Fruit fly (Drosophila melanogaster) whole organism, embryonic: ENCODE results near the gene CG31805.
A peak's percentile ranks its signal among the peaks of the same experiment; 100 is the strongest.

ENCODE experiments used
- Atf3 ChIP-seq: fragments of 200-800 bp; sonication (Bioruptor generic); optimal IDR thresholded peaks from 3 replicates; lab custom pipeline; 2016; ENCODE audit warnings: missing biosample characterization, missing genetic modification characterization
- CG11093 ChIP-seq: fragments of 200-800 bp; sonication (Bioruptor generic); IDR thresholded peaks from 3 replicates; pipeline ENCODE4 v1.3.6; 2022; ENCODE audit warnings: missing biosample characterization, missing genetic modification characterization
- CG11695 ChIP-seq: fragments of 200-800 bp; sonication (Bioruptor generic); IDR thresholded peaks from 3 replicates; pipeline ENCODE4 v1.3.6; 2022; ENCODE audit warnings: missing biosample characterization, missing genetic modification characterization
- CG11723 ChIP-seq: fragments of 200-800 bp; sonication (Bioruptor generic); optimal IDR thresholded peaks from 2 replicates; lab custom pipeline; 2017; ENCODE audit warnings: missing biosample characterization, mild to moderate bottlenecking, missing genetic modification characterization
- CG12071 ChIP-seq: fragments of 200-800 bp; sonication (Bioruptor generic); optimal IDR thresholded peaks from 3 replicates; lab custom pipeline; 2018; ENCODE audit warnings: missing biosample characterization, mild to moderate bottlenecking, missing genetic modification characterization
- CG12299 ChIP-seq: fragments of 200-800 bp; sonication (Bioruptor generic); optimal IDR thresholded peaks from 2 replicates; lab custom pipeline; 2018; ENCODE audit warnings: missing biosample characterization, mild to moderate bottlenecking, missing genetic modification characterization
- CG12942 ChIP-seq: fragments of 200-800 bp; sonication (Bioruptor generic); optimal IDR thresholded peaks from 3 replicates; lab custom pipeline; 2016; ENCODE audit warnings: missing biosample characterization, missing genetic modification characterization
- CG14050 ChIP-seq: fragments of 200-800 bp; sonication (Bioruptor generic); IDR thresholded peaks from 3 replicates; pipeline ENCODE4 v1.3.6; 2022; ENCODE audit warnings: missing biosample characterization, missing genetic modification characterization
- CG15073 ChIP-seq: fragments of 200-800 bp; sonication (Bioruptor generic); optimal IDR thresholded peaks from 2 replicates; lab custom pipeline; 2016; ENCODE audit warnings: missing biosample characterization, missing genetic modification characterization
- CG1602 ChIP-seq: fragments of 200-800 bp; sonication (Bioruptor generic); optimal IDR thresholded peaks from 3 replicates; lab custom pipeline; 2016; ENCODE audit warnings: missing biosample characterization, missing genetic modification characterization
- CG2129 ChIP-seq: fragments of 200-800 bp; sonication (Bioruptor generic); IDR thresholded peaks from 2 replicates; pipeline ENCODE4 v1.3.6; 2022; ENCODE audit warnings: missing biosample characterization, missing genetic modification characterization; ENCODE audit not compliant: partially characterized antibody
- CG30431 ChIP-seq: fragments of 200-800 bp; sonication (Bioruptor generic); optimal IDR thresholded peaks from 2 replicates; lab custom pipeline; 2017; ENCODE audit warnings: missing biosample characterization, missing genetic modification characterization
- CG3726 ChIP-seq: fragments of 200-800 bp; sonication (Bioruptor generic); IDR thresholded peaks from 3 replicates; pipeline ENCODE4, ENCODE4 v1.3.6; 2022; ENCODE audit warnings: missing biosample characterization, missing genetic modification characterization
- CG3995 ChIP-seq: fragments of 200-800 bp; sonication (Bioruptor generic); optimal IDR thresholded peaks from 3 replicates; lab custom pipeline; 2016; ENCODE audit warnings: missing biosample characterization, missing genetic modification characterization
- CG6654 ChIP-seq: fragments of 200-800 bp; sonication (Bioruptor generic); optimal IDR thresholded peaks from 2 replicates; lab custom pipeline; 2017; ENCODE audit warnings: missing biosample characterization, mild to moderate bottlenecking, missing genetic modification characterization
- CG8290 ChIP-seq, 3 experiments: fragments of 200-800 bp; sonication (Bioruptor generic); optimal IDR thresholded peaks; 2 replicates each; lab custom pipeline; 2016 to 2019; ENCODE audit warnings: missing biosample characterization in 3 of 3, missing genetic modification characterization in 3 of 3, mild to moderate bottlenecking in 2 of 3, moderate library complexity in 1 of 3
- CG8765 ChIP-seq: fragments of 200-800 bp; sonication (Bioruptor generic); IDR thresholded peaks from 2 replicates; pipeline ENCODE4 v1.3.6; 2022; ENCODE audit warnings: missing biosample characterization, missing genetic modification characterization
- CTCF ChIP-seq: fragments of 200-800 bp; sonication (Bioruptor generic); optimal IDR thresholded peaks from 2 replicates; lab custom pipeline; 2017; ENCODE audit warnings: missing biosample characterization, mild to moderate bottlenecking, missing genetic modification characterization, moderate library complexity
- Dek ChIP-seq: fragments of 200-800 bp; sonication (Bioruptor generic); optimal IDR thresholded peaks from 3 replicates; lab custom pipeline; 2019; ENCODE audit warnings: missing biosample characterization, mild to moderate bottlenecking, missing genetic modification characterization, moderate library complexity
- E2f1 ChIP-seq: fragments of 200-800 bp; sonication (Bioruptor generic); IDR thresholded peaks from 2 replicates; pipeline ENCODE4 v1.3.6; 2022; ENCODE audit warnings: missing biosample characterization, missing genetic modification characterization
- Ets97D ChIP-seq: fragments of 200-800 bp; sonication (Bioruptor generic); optimal IDR thresholded peaks from 3 replicates; lab custom pipeline; 2016; ENCODE audit warnings: missing biosample characterization, missing genetic modification characterization
- H15 ChIP-seq: fragments of 200-800 bp; sonication (Bioruptor generic); IDR thresholded peaks from 3 replicates; pipeline ENCODE4 v1.3.6; 2022; ENCODE audit warnings: missing biosample characterization, missing genetic modification characterization
- Mad ChIP-seq: fragments of 200-800 bp; sonication (Bioruptor generic); optimal IDR thresholded peaks from 2 replicates; lab custom pipeline; 2016; ENCODE audit warnings: missing biosample characterization, missing genetic modification characterization
- NC2β ChIP-seq: fragments of 200-800 bp; sonication (Bioruptor generic); optimal IDR thresholded peaks from 2 replicates; lab custom pipeline; 2016; ENCODE audit warnings: missing biosample characterization, missing genetic modification characterization
- PHDP ChIP-seq: fragments of 200-800 bp; sonication (Bioruptor generic); optimal IDR thresholded peaks from 3 replicates; lab custom pipeline; 2018; ENCODE audit warnings: missing biosample characterization, mild to moderate bottlenecking, missing genetic modification characterization, moderate library complexity
- Rx ChIP-seq: fragments of 200-800 bp; sonication (Bioruptor generic); IDR thresholded peaks from 2 replicates; pipeline ENCODE4 v1.3.6; 2022; ENCODE audit warnings: missing biosample characterization, missing genetic modification characterization
- Scr ChIP-seq: fragments of 200-800 bp; sonication (Bioruptor generic); IDR thresholded peaks from 2 replicates; pipeline ENCODE4 v1.3.6; 2022; ENCODE audit warnings: missing biosample characterization, missing genetic modification characterization; ENCODE audit not compliant: partially characterized antibody
- Side ChIP-seq: fragments of 200-800 bp; sonication (Bioruptor generic); optimal IDR thresholded peaks from 2 replicates; lab custom pipeline; 2016; ENCODE audit warnings: missing biosample characterization, missing genetic modification characterization
- ash1 ChIP-seq: fragments of 200-800 bp; sonication (Bioruptor generic); optimal IDR thresholded peaks from 2 replicates; lab custom pipeline; 2018; ENCODE audit warnings: missing biosample characterization, mild to moderate bottlenecking, missing genetic modification characterization
- bcd ChIP-seq: fragments of 200-800 bp; sonication (Bioruptor generic); optimal IDR thresholded peaks from 2 replicates; lab custom pipeline; 2017; ENCODE audit warnings: missing biosample characterization, mild to moderate bottlenecking, missing genetic modification characterization
- bowl ChIP-seq: fragments of 200-800 bp; sonication (Bioruptor generic); IDR thresholded peaks from 2 replicates; pipeline ENCODE4 v1.3.6; 2022; ENCODE audit warnings: missing biosample characterization, missing genetic modification characterization
- br ChIP-seq: fragments of >200 bp; optimal IDR thresholded peaks from 2 replicates; lab custom pipeline; 2017
- ci ChIP-seq: fragments of 200-800 bp; sonication (Bioruptor generic); IDR thresholded peaks from 3 replicates; pipeline ENCODE4 v1.3.6; 2022; ENCODE audit warnings: missing biosample characterization, missing genetic modification characterization
- crc ChIP-seq: fragments of 200-800 bp; sonication (Bioruptor generic); optimal IDR thresholded peaks from 2 replicates; lab custom pipeline; 2016; ENCODE audit warnings: missing biosample characterization, missing genetic modification characterization
- croc ChIP-seq: fragments of 200-800 bp; sonication (Bioruptor generic); conservative IDR thresholded peaks from 3 replicates; pipeline ENCODE4 v1.3.6; 2022; ENCODE audit warnings: missing biosample characterization, missing genetic modification characterization
- dmrt11E ChIP-seq: fragments of 200-800 bp; sonication (Bioruptor generic); optimal IDR thresholded peaks from 3 replicates; lab custom pipeline; 2018; ENCODE audit warnings: missing biosample characterization, mild to moderate bottlenecking, missing genetic modification characterization, moderate library complexity
- emc ChIP-seq: fragments of 200-800 bp; sonication (Bioruptor generic); optimal IDR thresholded peaks from 2 replicates; lab custom pipeline; 2016; ENCODE audit warnings: missing biosample characterization, missing genetic modification characterization
- fd102C ChIP-seq: fragments of 200-800 bp; sonication (Bioruptor generic); optimal IDR thresholded peaks from 2 replicates; lab custom pipeline; 2018; ENCODE audit warnings: missing biosample characterization, mild to moderate bottlenecking, missing genetic modification characterization, moderate library complexity
- fru ChIP-seq: fragments of >200 bp; optimal IDR thresholded peaks from 2 replicates; lab custom pipeline; 2017
- fu2 ChIP-seq: fragments of 200-800 bp; sonication (Bioruptor generic); optimal IDR thresholded peaks from 2 replicates; lab custom pipeline; 2016; ENCODE audit warnings: missing biosample characterization, missing genetic modification characterization
- gro ChIP-seq: fragments of 200-800 bp; sonication (Bioruptor generic); optimal IDR thresholded peaks from 2 replicates; lab custom pipeline; 2016; ENCODE audit warnings: missing biosample characterization, missing genetic modification characterization
- ind ChIP-seq: fragments of 200-800 bp; sonication (Bioruptor generic); optimal IDR thresholded peaks from 3 replicates; lab custom pipeline; 2016; ENCODE audit warnings: missing biosample characterization, missing genetic modification characterization
- jing ChIP-seq: fragments of 200-800 bp; sonication (Bioruptor generic); optimal IDR thresholded peaks from 2 replicates; lab custom pipeline; 2018; ENCODE audit warnings: missing biosample characterization, mild to moderate bottlenecking, missing genetic modification characterization
- klu ChIP-seq: fragments of 200-800 bp; sonication (Bioruptor generic); IDR thresholded peaks from 2 replicates; pipeline ENCODE4 v1.3.6; 2022; ENCODE audit warnings: missing biosample characterization, missing genetic modification characterization
- lbe ChIP-seq: fragments of 200-800 bp; sonication (Bioruptor generic); optimal IDR thresholded peaks from 2 replicates; lab custom pipeline; 2016; ENCODE audit warnings: missing biosample characterization, mild to moderate bottlenecking, missing genetic modification characterization
- luna ChIP-seq: fragments of 200-800 bp; sonication (Bioruptor generic); optimal IDR thresholded peaks from 2 replicates; lab custom pipeline; 2016; ENCODE audit warnings: missing biosample characterization, missing genetic modification characterization
- nau ChIP-seq: fragments of 200-800 bp; sonication (Bioruptor generic); optimal IDR thresholded peaks from 3 replicates; lab custom pipeline; 2017; ENCODE audit warnings: missing biosample characterization, mild to moderate bottlenecking, missing genetic modification characterization, missing genetic modification reagents
- ro ChIP-seq: fragments of 200-800 bp; sonication (Bioruptor generic); IDR thresholded peaks from 2 replicates; pipeline ENCODE4 v1.3.6; 2022; ENCODE audit warnings: missing biosample characterization, missing genetic modification characterization
- sens-2 ChIP-seq: fragments of 200-800 bp; sonication (Bioruptor generic); IDR thresholded peaks from 2 replicates; pipeline ENCODE4 v1.3.6; 2022; ENCODE audit warnings: missing biosample characterization, missing genetic modification characterization
- slp2 ChIP-seq: fragments of 200-800 bp; sonication (Bioruptor generic); optimal IDR thresholded peaks from 2 replicates; lab custom pipeline; 2016; ENCODE audit warnings: missing biosample characterization, missing genetic modification characterization
- sqz ChIP-seq: fragments of 200-800 bp; sonication (Bioruptor generic); optimal IDR thresholded peaks from 3 replicates; lab custom pipeline; 2018; ENCODE audit warnings: missing biosample characterization, mild to moderate bottlenecking, missing genetic modification characterization
- trh ChIP-seq: fragments of 200-800 bp; sonication (Bioruptor generic); optimal IDR thresholded peaks from 2 replicates; lab custom pipeline; 2016; ENCODE audit warnings: missing biosample characterization, missing genetic modification characterization
- twi ChIP-seq: fragments of 200-800 bp; optimal IDR thresholded peaks from 2 replicates; lab custom pipeline; 2019; ENCODE audit warnings: missing biosample characterization, mild to moderate bottlenecking, missing genetic modification characterization, moderate library complexity
- zf30C ChIP-seq: fragments of 200-800 bp; sonication (Bioruptor generic); optimal IDR thresholded peaks from 3 replicates; lab custom pipeline; 2018; ENCODE audit warnings: missing biosample characterization, mild to moderate bottlenecking, missing genetic modification characterization

The CG31805 gene

dm6 chr2L:16868897-16869324, 31.4 kb downstream of the CG31805 start (continued):
- TF ChIP-seq bcd (GFP tag; lab: Kevin White, UChicago) (peak; percentile 61), CG11093 (GFP tag; lab: Robert Waterston, UW) (no peak), ash1 (no peak), ro (GFP tag; lab: Robert Waterston, UW) (no peak), Rx (GFP tag; lab: Robert Waterston, UW) (no peak), Mad (GFP tag; lab: Kevin White, UChicago) (no peak), CG15073 (GFP tag; lab: Kevin White, UChicago) (no peak), fd102C (no peak), zf30C (GFP tag; lab: Kevin White, UChicago) (no peak), CG3995 (GFP tag; lab: Kevin White, UChicago) (no peak), slp2 (GFP tag; lab: Kevin White, UChicago) (no peak), CG12071 (GFP tag; lab: Kevin White, UChicago) (no peak), bowl (GFP tag; lab: Robert Waterston, UW) (no peak), CG1602 (GFP tag; lab: Kevin White, UChicago) (no peak), PHDP (peak; percentile 60), H15 (GFP tag; lab: Robert Waterston, UW) (no peak), Ets97D (no peak), nau (GFP tag; lab: Kevin White, UChicago) (no peak), gro (GFP tag; lab: Kevin White, UChicago) (no peak), fru (no peak), sens-2 (GFP tag; lab: Robert Waterston, UW) (no peak), br (no peak), klu (GFP tag; lab: Robert Waterston, UW) (no peak; the same call in 1 of the 2 replicates), CG11695 (GFP tag; lab: Robert Waterston, UW) (peak; percentile 44; the same call in 2 of the 3 replicates), CG6654 (no peak), E2f1 (GFP tag; lab: Robert Waterston, UW) (no peak), ind (no peak), jing (no peak), Atf3 (GFP tag; lab: Kevin White, UChicago) (no peak), crc (GFP tag; lab: Kevin White, UChicago) (no peak), twi (tag; lab: Kevin White, UChicago) (no peak), luna (GFP tag; lab: Kevin White, UChicago) (no peak), CG2129 (no peak), CG11723 (GFP tag; lab: Kevin White, UChicago) (no peak), trh (GFP tag; lab: Kevin White, UChicago) (no peak), CTCF (GFP tag; lab: Kevin White, UChicago) (no peak), Dek (tag; lab: Kevin White, UChicago) (peak; percentile 27), CG3726 (GFP tag; lab: Robert Waterston, UW) (no peak), CG12299 (no peak), CG14050 (GFP tag; lab: Robert Waterston, UW) (peak; percentile 45; the same call in 1 of the 3 replicates), CG8765 (GFP tag; lab: Robert Waterston, UW) (no peak), croc (GFP tag; lab: Robert Waterston, UW) (peak; percentile 43; the same call in 2 of the 3 replicates), Side (GFP tag; lab: Kevin White, UChicago) (no peak), ci (GFP tag; lab: Robert Waterston, UW) (no peak), CG8290 (GFP tag; optimal IDR thresholded peaks at IDR 0.05; lab: Kevin White, UChicago) (no peak), CG8290 (tag; optimal IDR thresholded peaks at IDR 0.05; lab: Kevin White, UChicago) (no peak), CG30431 (GFP tag; lab: Kevin White, UChicago) (no peak), emc (GFP tag; lab: Kevin White, UChicago) (no peak), lbe (no peak), fu2 (GFP tag; lab: Kevin White, UChicago) (no peak), sqz (GFP tag; lab: Kevin White, UChicago) (no peak), NC2β (GFP tag; lab: Kevin White, UChicago) (no peak), CG12942 (no peak), dmrt11E (tag; lab: Kevin White, UChicago) (no peak), Scr (GFP tag; lab: Robert Waterston, UW) (no peak)
